Worm (Caenorhabditis elegans): ENCODE data around the gene lin-36.

- TF ChIP-seq fkh-10 (GFP tag; optimal IDR thresholded peaks at IDR 0.05) (no peak), nhr-76 (tag; optimal IDR thresholded peaks at IDR 0.05) (no peak), tbx-2 (tag; optimal IDR thresholded peaks at IDR 0.05) (no peak), unc-62 (GFP tag; optimal IDR thresholded peaks at IDR 0.05) (no peak), ztf-4 (tag; optimal IDR thresholded peaks at IDR 0.05) (no peak), jun-1 (tag; optimal IDR thresholded peaks at IDR 0.05) (no peak), unc-39 (tag; optimal IDR thresholded peaks at IDR 0.05) (no peak), zag-1 (tag; optimal IDR thresholded peaks at IDR 0.05) (no peak), snpc-4 (tag; optimal IDR thresholded peaks at IDR 0.05) (no peak)
Observed at ce11 chrIII:7979659-7980058, 41.0 kb downstream of the lin-36 start, which contains the start of gene clp-1.
